Worm (Caenorhabditis elegans) whole organism, L4 larva: ENCODE results near the gene F35H8.4.

Experiments
- D1046.2 ChIP-seq: fragments of 200-800 bp; sonication (Bioruptor generic); IDR thresholded peaks from 2 replicates; pipeline ENCODE4 v1.3.6; 2022; ENCODE audit warnings: missing genetic modification characterization, missing compliant biosample characterization
- F37D6.2 ChIP-seq: sonication (generic microtip); optimal IDR thresholded peaks from 2 replicates; lab custom pipeline; 2016; ENCODE audit warnings: mild to moderate bottlenecking, missing genetic modification characterization, missing compliant biosample characterization
- Y105C5A.15 ChIP-seq: fragments of 200-800 bp; sonication (Bioruptor generic); IDR thresholded peaks from 2 replicates; pipeline ENCODE4 v1.3.6; 2022; ENCODE audit warnings: missing genetic modification characterization, missing compliant biosample characterization
- Y48G9A.11 ChIP-seq: fragments of 200-800 bp; sonication (Bioruptor generic); IDR thresholded peaks from 2 replicates; pipeline ENCODE4 v1.3.6; 2022; ENCODE audit warnings: missing genetic modification reagents, missing genetic modification characterization, missing compliant biosample characterization
- ama-1 ChIP-seq: fragments of 150-350 bp; optimal IDR thresholded peaks from 2 replicates; lab custom pipeline; 2014; ENCODE audit warnings: inconsistent platforms, mixed read lengths
- ceh-20 ChIP-seq: fragments of 200-800 bp; sonication (Bioruptor generic); IDR thresholded peaks from 2 replicates; pipeline ENCODE4 v1.3.6; 2022; ENCODE audit warnings: missing genetic modification reagents, missing genetic modification characterization, missing compliant biosample characterization
- ceh-44 ChIP-seq: fragments of 200-800 bp; sonication (Bioruptor generic); IDR thresholded peaks from 2 replicates; pipeline ENCODE4 v1.3.6; 2022; ENCODE audit warnings: missing genetic modification reagents, missing genetic modification characterization, missing compliant biosample characterization
- cey-2 ChIP-seq: sonication (generic microtip); optimal IDR thresholded peaks from 3 replicates; lab custom pipeline; 2017; ENCODE audit warnings: missing genetic modification characterization, mild to moderate bottlenecking, missing compliant biosample characterization, antibody characterized with exemption, borderline replicate concordance; ENCODE audit not compliant: insufficient read depth
- ctbp-1 ChIP-seq: fragments of 200-800 bp; sonication (Bioruptor generic); IDR thresholded peaks from 2 replicates; pipeline ENCODE4 v1.3.6; 2022; ENCODE audit warnings: missing genetic modification reagents, missing genetic modification characterization, missing compliant biosample characterization
- daf-12 ChIP-seq: fragments of 150-350 bp; optimal IDR thresholded peaks from 2 replicates; lab custom pipeline; 2014; ENCODE audit warnings: missing biosample characterization, missing genetic modification reagents, missing genetic modification characterization
- daf-16 ChIP-seq, 3 experiments: sonication (generic microtip); optimal IDR thresholded peaks; 2 replicates each; lab custom pipeline; 2016 to 2017; ENCODE audit warnings: missing genetic modification characterization in 3 of 3, missing genetic modification reagents in 3 of 3, mild to moderate bottlenecking in 2 of 3, missing compliant biosample characterization in 2 of 3, missing biosample characterization in 1 of 3, moderate library complexity in 1 of 3
- daf-19 ChIP-seq: fragments of 200-800 bp; sonication (Bioruptor generic); conservative IDR thresholded peaks from 2 replicates; pipeline ENCODE4 v1.3.6; 2022; ENCODE audit warnings: missing genetic modification characterization, missing compliant biosample characterization
- daf-8 ChIP-seq: fragments of 200-800 bp; sonication (Bioruptor generic); IDR thresholded peaks from 2 replicates; pipeline ENCODE4 v1.3.6; 2022; ENCODE audit warnings: missing genetic modification characterization, missing compliant biosample characterization
- dmd-6 ChIP-seq: fragments of 200-800 bp; sonication (Bioruptor generic); IDR thresholded peaks from 2 replicates; pipeline ENCODE4 v1.3.6; 2022; ENCODE audit warnings: missing genetic modification reagents, missing genetic modification characterization, missing compliant biosample characterization
- dpl-1 ChIP-seq: fragments of 150-350 bp; optimal IDR thresholded peaks from 2 replicates; lab custom pipeline; 2014; ENCODE audit warnings: missing biosample characterization, missing genetic modification reagents, missing genetic modification characterization
- duxl-1 ChIP-seq: sonication (generic microtip); optimal IDR thresholded peaks from 2 replicates; lab custom pipeline; 2016; ENCODE audit warnings: mild to moderate bottlenecking, missing genetic modification characterization, moderate library complexity, missing compliant biosample characterization; ENCODE audit not compliant: poor library complexity
- dve-1 ChIP-seq: sonication (generic microtip); optimal IDR thresholded peaks from 2 replicates; lab custom pipeline; 2017; ENCODE audit warnings: antibody characterized with exemption, mild to moderate bottlenecking, missing genetic modification characterization, missing compliant biosample characterization; ENCODE audit not compliant: insufficient read depth
- gei-8 ChIP-seq: fragments of 200-800 bp; sonication (Bioruptor generic); optimal IDR thresholded peaks from 2 replicates; lab custom pipeline; 2018; ENCODE audit warnings: mild to moderate bottlenecking, missing genetic modification characterization, missing compliant biosample characterization
- hif-1 ChIP-seq, 2 experiments: sonication (generic microtip); optimal IDR thresholded peaks; 2 replicates each; lab custom pipeline; 2016 to 2017; ENCODE audit warnings: missing compliant biosample characterization in 2 of 2, missing genetic modification characterization in 2 of 2, missing genetic modification reagents in 2 of 2, missing genotype in 2 of 2, mild to moderate bottlenecking in 1 of 2
- hlh-11 ChIP-seq: fragments of 200-800 bp; sonication (Bioruptor generic); optimal IDR thresholded peaks from 2 replicates; lab custom pipeline; 2018; ENCODE audit warnings: mild to moderate bottlenecking, missing genetic modification characterization, missing compliant biosample characterization
- hlh-30 ChIP-seq: sonication (generic microtip); optimal IDR thresholded peaks from 2 replicates; lab custom pipeline; 2017; ENCODE audit warnings: antibody characterized with exemption, mild to moderate bottlenecking, missing genetic modification characterization, missing compliant biosample characterization; ENCODE audit not compliant: insufficient read depth
- lin-15B ChIP-seq: fragments of 150-350 bp; sonication (generic microtip); optimal IDR thresholded peaks from 3 replicates; lab custom pipeline; 2014; ENCODE audit warnings: missing biosample characterization, missing genetic modification characterization
- lin-29 ChIP-seq: fragments of 200-800 bp; sonication (Bioruptor generic); IDR thresholded peaks from 2 replicates; pipeline ENCODE4 v1.3.6; 2022; ENCODE audit warnings: missing genetic modification reagents, missing genetic modification characterization, missing compliant biosample characterization
- lin-39 ChIP-seq: fragments of 150-350 bp; optimal IDR thresholded peaks from 2 replicates; lab custom pipeline; 2014; ENCODE audit warnings: missing biosample characterization, missing genetic modification reagents, missing genetic modification characterization
- lir-3 ChIP-seq: sonication (generic microtip); optimal IDR thresholded peaks from 2 replicates; lab custom pipeline; 2016; ENCODE audit warnings: mild to moderate bottlenecking, missing genetic modification characterization, missing compliant biosample characterization
- mdl-1 ChIP-seq, 2 experiments: fragments of 150-350 bp in 1 of 2; sonication (generic microtip) in 1 of 2; optimal IDR thresholded peaks; 2 replicates each; lab custom pipeline; 2014 to 2017; ENCODE audit warnings: missing biosample characterization in 2 of 2, missing genetic modification characterization in 2 of 2
- mdt-29 ChIP-seq: fragments of 200-800 bp; sonication (Bioruptor generic); IDR thresholded peaks from 2 replicates; pipeline ENCODE4 v1.3.6; 2022; ENCODE audit warnings: missing genetic modification reagents, missing genetic modification characterization, missing compliant biosample characterization
- mes-2 ChIP-seq: sonication (generic microtip); optimal IDR thresholded peaks from 2 replicates; lab custom pipeline; 2016; ENCODE audit warnings: missing genotype, mild to moderate bottlenecking, missing genetic modification characterization, missing compliant biosample characterization; ENCODE audit not compliant: poor library complexity, severe bottlenecking
- mxl-3 ChIP-seq: fragments of 200-800 bp; sonication (Bioruptor generic); optimal IDR thresholded peaks from 2 replicates; lab custom pipeline; 2018; ENCODE audit warnings: mild to moderate bottlenecking, missing genetic modification characterization, missing compliant biosample characterization
- nhr-11 ChIP-seq: fragments of 150-350 bp; optimal IDR thresholded peaks from 2 replicates; lab custom pipeline; 2014; ENCODE audit warnings: missing biosample characterization, missing genetic modification characterization
- nhr-111 ChIP-seq: fragments of 200-800 bp; sonication (Bioruptor generic); optimal IDR thresholded peaks from 2 replicates; lab custom pipeline; 2018; ENCODE audit warnings: mild to moderate bottlenecking, missing genetic modification characterization, missing compliant biosample characterization
- nhr-28 ChIP-seq: fragments of 150-350 bp; optimal IDR thresholded peaks from 2 replicates; lab custom pipeline; 2014; ENCODE audit warnings: missing biosample characterization, missing genetic modification characterization
- nhr-41 ChIP-seq: fragments of 200-800 bp; sonication (Bioruptor generic); IDR thresholded peaks from 2 replicates; pipeline ENCODE4 v1.3.6; 2022; ENCODE audit warnings: missing genetic modification reagents, missing genetic modification characterization, missing compliant biosample characterization
- nhr-6 ChIP-seq: fragments of 150-350 bp; optimal IDR thresholded peaks from 2 replicates; lab custom pipeline; 2014; ENCODE audit warnings: missing biosample characterization, missing genetic modification characterization
- nhr-77 ChIP-seq: fragments of 150-350 bp; optimal IDR thresholded peaks from 2 replicates; lab custom pipeline; 2014; ENCODE audit warnings: missing biosample characterization, missing genetic modification characterization
- pha-4 ChIP-seq, 2 experiments: fragments of 150-350 bp in 1 of 2; fragments of 200-800 bp in 1 of 2; sonication (Bioruptor generic) in 1 of 2; IDR thresholded peaks in 1 of 2; optimal IDR thresholded peaks in 1 of 2; 2 replicates each; pipeline versions ENCODE4 v1.3.6 to Lab custom; 2014 to 2022; ENCODE audit warnings: missing genetic modification characterization in 2 of 2, missing genetic modification reagents in 2 of 2, missing biosample characterization in 1 of 2, missing compliant biosample characterization in 1 of 2
- sdz-12 ChIP-seq: fragments of 200-800 bp; sonication (Bioruptor generic); optimal IDR thresholded peaks from 2 replicates; lab custom pipeline; 2018; ENCODE audit warnings: mild to moderate bottlenecking, missing genetic modification characterization, missing compliant biosample characterization
- skn-1 ChIP-seq: fragments of 150-350 bp; optimal IDR thresholded peaks from 2 replicates; lab custom pipeline; 2014; ENCODE audit warnings: missing biosample characterization, missing genetic modification characterization
- spr-3 ChIP-seq: fragments of 200-800 bp; sonication (Bioruptor generic); optimal IDR thresholded peaks from 2 replicates; lab custom pipeline; 2018; ENCODE audit warnings: mild to moderate bottlenecking, missing genetic modification characterization, missing compliant biosample characterization
- tag-97 ChIP-seq: fragments of 200-800 bp; sonication (Bioruptor generic); IDR thresholded peaks from 2 replicates; pipeline ENCODE4 v1.3.6; 2022; ENCODE audit warnings: missing genetic modification characterization, missing compliant biosample characterization
- unc-130 ChIP-seq: sonication (generic microtip); optimal IDR thresholded peaks from 2 replicates; lab custom pipeline; 2016; ENCODE audit warnings: missing genetic modification reagents, missing genetic modification characterization, missing compliant biosample characterization
- zip-2 ChIP-seq: fragments of 150-350 bp; optimal IDR thresholded peaks from 2 replicates; lab custom pipeline; 2014; ENCODE audit warnings: missing biosample characterization, missing genetic modification characterization

F35H8.4 gene

DNA sequence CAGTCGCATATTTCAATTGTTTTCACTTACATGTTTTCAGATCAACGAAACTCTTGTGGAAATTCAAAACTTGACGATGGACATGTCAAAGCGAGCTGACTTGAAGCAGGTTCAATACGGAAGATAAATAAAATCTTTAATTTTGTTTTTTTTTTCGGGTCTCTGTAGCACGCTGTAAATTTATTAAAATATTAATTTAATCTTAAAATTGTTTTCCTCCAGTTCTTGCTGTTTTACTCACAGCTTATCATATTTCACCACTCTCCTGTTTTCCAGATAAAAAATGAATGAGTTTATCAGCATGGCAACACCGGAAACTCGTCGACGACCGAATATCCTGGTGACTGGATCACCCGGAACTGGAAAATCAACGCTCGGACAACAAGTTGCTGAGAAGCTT is 36.6 kb upstream of the F35H8.4 start, which contains the start of gene E02H1.6:
Gene E02H1.6 (plus strand): TSS at position 301 of the 400 bp plus-strand sequence.
- TF ChIP-seq tag-97 (GFP tag; lab: Robert Waterston, UW) = no peak
- no peak for TF ChIP-seq nhr-111 (GFP tag; lab: Kevin White, UChicago)
- TF ChIP-seq D1046.2 (GFP tag; lab: Robert Waterston, UW) = no peak
- no peak for TF ChIP-seq F37D6.2
- no peak for TF ChIP-seq ama-1
- no peak for TF ChIP-seq dpl-1 (GFP tag; lab: Kevin White, UChicago)
- no peak for TF ChIP-seq mdl-1 (tag; optimal IDR thresholded peaks at IDR 0.05; lab: Kevin White, UChicago)
- TF ChIP-seq lin-15B (tag; lab: Kevin White, UChicago) = no peak
- no peak for TF ChIP-seq nhr-77 (tag; lab: Kevin White, UChicago)
- TF ChIP-seq spr-3 (GFP tag; lab: Kevin White, UChicago) = no peak
- no peak for TF ChIP-seq skn-1
- TF ChIP-seq sdz-12 (GFP tag; lab: Kevin White, UChicago) = no peak

DNA sequence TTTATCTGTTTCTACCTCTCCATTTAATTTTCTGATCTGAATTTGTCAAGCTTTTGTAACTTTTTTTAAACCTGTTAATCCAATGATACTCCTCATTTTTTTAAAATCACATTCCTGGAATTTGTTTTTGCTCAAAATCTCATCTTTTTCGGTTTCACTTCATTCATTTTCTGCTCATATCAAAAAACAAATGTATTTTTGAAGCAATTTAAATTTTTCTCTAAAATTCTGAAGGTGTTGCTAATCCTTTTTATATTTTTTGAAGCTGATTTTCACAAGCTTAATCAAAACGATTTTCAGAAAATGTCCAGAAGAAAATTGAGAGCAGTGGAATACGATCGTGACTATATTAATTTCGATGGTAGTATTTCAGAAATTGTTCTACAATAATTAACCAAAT is 35.1 kb upstream of the F35H8.4 start, which contains the start of gene E02H1.5:
Gene E02H1.5 (plus strand): TSS at position 301 of the 400 bp plus-strand sequence.
- no peak for TF ChIP-seq cey-2 (tag; lab: Kevin White, UChicago)
- TF ChIP-seq Y105C5A.15 (GFP tag; lab: Robert Waterston, UW) = no peak
- no peak for TF ChIP-seq mdl-1 (tag; optimal IDR thresholded peaks at IDR 0.05; lab: Kevin White, UChicago)
- no peak for TF ChIP-seq nhr-41 (GFP tag; lab: Robert Waterston, UW)
- no peak for TF ChIP-seq spr-3 (GFP tag; lab: Kevin White, UChicago)

DNA sequence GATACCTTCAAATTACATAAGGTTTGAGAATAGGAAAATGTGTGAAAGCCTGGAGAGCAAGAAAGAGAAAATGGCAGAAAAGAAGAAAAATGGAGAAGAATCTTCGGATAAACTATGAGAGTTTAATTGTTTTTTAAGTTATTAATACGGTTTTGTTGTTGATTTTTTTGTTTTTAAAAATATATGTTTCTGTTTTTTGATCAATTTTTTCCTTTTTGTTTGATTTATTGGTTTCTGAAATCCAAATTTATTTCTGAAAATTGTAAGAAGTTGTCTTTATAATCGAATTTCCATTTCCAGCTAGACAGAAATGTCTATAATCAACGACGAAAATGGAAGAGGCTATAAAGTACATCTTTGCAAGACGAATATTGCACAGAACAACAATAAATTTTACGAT is 32.9 kb upstream of the F35H8.4 start, which contains the start of gene parp-2:
Gene parp-2 (plus strand): TSS at position 301 of the 400 bp plus-strand sequence.
- TF ChIP-seq lin-29 (GFP tag; lab: Robert Waterston, UW) = no peak
- TF ChIP-seq mdt-29 (GFP tag; lab: Robert Waterston, UW) = no peak
- no peak for TF ChIP-seq tag-97 (GFP tag; lab: Robert Waterston, UW)
- TF ChIP-seq lir-3 (tag; lab: Kevin White, UChicago) = no peak
- TF ChIP-seq nhr-77 (tag; lab: Kevin White, UChicago) = no peak
- no peak for TF ChIP-seq hif-1 (tag; optimal IDR thresholded peaks at IDR 0.05; lab: Kevin White, UChicago)
- no peak for TF ChIP-seq dpl-1 (GFP tag; lab: Kevin White, UChicago)
- TF ChIP-seq lin-15B (tag; lab: Kevin White, UChicago) = no peak

DNA sequence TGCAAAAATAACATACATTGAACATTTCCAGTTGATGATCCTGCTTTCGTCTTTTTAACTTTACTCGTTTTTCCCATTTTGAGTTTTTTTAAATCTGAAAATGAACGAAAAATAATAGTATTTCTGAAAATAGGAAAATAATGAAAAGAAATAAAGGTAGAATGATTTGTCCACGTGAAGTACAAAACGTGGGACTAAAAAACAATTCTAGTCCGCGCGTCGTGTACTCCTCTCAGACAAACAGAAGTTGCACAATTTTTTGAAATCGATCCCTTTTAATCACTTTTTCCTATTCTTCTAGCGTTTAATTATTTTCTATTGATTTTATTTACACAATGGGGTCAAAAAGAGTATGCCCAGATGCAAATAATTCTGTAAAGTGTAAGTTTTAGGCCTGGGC is 31.2 kb upstream of the F35H8.4 start, which contains the start of the genes E02H1.1 and tag-124:
Gene E02H1.1 (minus strand): TSS at position 94 of the 400 bp plus-strand sequence.
Gene tag-124 (plus strand): TSS at position 222 of the 400 bp plus-strand sequence.
- peak; percentile 73 for TF ChIP-seq dmd-6 (GFP tag; lab: Robert Waterston, UW)
- TF ChIP-seq mes-2 (tag; lab: Kevin White, UChicago) = peak; percentile 99
- TF ChIP-seq daf-16 (GFP tag; optimal IDR thresholded peaks at IDR 0.05; lab: Kevin White, UChicago) = peak in 1 of 2 experiments; percentile 11
- peak; percentile 23 for TF ChIP-seq daf-16 (tag; optimal IDR thresholded peaks at IDR 0.05; lab: Kevin White, UChicago)
- 0 out of 2 replicates have a peak, but pooled peaks have one; percentile 9 for TF ChIP-seq pha-4 (GFP tag; IDR thresholded peaks at IDR 0.05; lab: Robert Waterston, UW)
- peak; percentile 49 for TF ChIP-seq pha-4 (tag; optimal IDR thresholded peaks at IDR 0.05; lab: Kevin White, UChicago)
- TF ChIP-seq unc-130 (GFP tag; lab: Kevin White, UChicago) = peak; percentile 84
- peak; percentile 33 for TF ChIP-seq hlh-11 (tag; lab: Kevin White, UChicago)
- TF ChIP-seq gei-8 (GFP tag; lab: Kevin White, UChicago) = no peak
- TF ChIP-seq dpl-1 (GFP tag; lab: Kevin White, UChicago) = peak; percentile 79
- peak; percentile 66 for TF ChIP-seq dve-1
- TF ChIP-seq daf-19 (GFP tag; lab: Robert Waterston, UW) = no peak
- 0 out of 2 replicates have a peak, but pooled peaks have one; percentile 31 for TF ChIP-seq ctbp-1 (GFP tag; lab: Robert Waterston, UW)
- peak; percentile 19 for TF ChIP-seq nhr-6
- no peak for TF ChIP-seq daf-8 (GFP tag; lab: Robert Waterston, UW)
- TF ChIP-seq Y48G9A.11 (GFP tag; lab: Robert Waterston, UW) = peak; percentile 70; the same call in 1 of the 2 replicates
- no peak for TF ChIP-seq ceh-44 (GFP tag; lab: Robert Waterston, UW)
- TF ChIP-seq zip-2 (tag; lab: Kevin White, UChicago) = peak; percentile 78
- peak; percentile 86 for TF ChIP-seq duxl-1 (tag; lab: Kevin White, UChicago)
- 0 out of 2 replicates have a peak, but pooled peaks have one; percentile 51 for TF ChIP-seq tag-97 (GFP tag; lab: Robert Waterston, UW)
- TF ChIP-seq mxl-3 = peak; percentile 32
- TF ChIP-seq lin-39 = no peak
- TF ChIP-seq hlh-30 (tag; lab: Kevin White, UChicago) = peak; percentile 42
- TF ChIP-seq nhr-11 (tag; lab: Kevin White, UChicago) = peak; percentile 87
- TF ChIP-seq daf-12 = no peak
- TF ChIP-seq ceh-20 (GFP tag; lab: Robert Waterston, UW) = peak; percentile 49; the same call in 1 of the 2 replicates
- peak; percentile 35 for TF ChIP-seq nhr-28 (tag; lab: Kevin White, UChicago)
